Worm (Caenorhabditis elegans) whole organism, late embryonic: ENCODE data around the gene cdc-25.2.

Experiments used
- F13H6.1 ChIP-seq: sonication (generic microtip); optimal IDR thresholded peaks from 2 replicates; lab custom pipeline; 2016; ENCODE audit warnings: missing genetic modification characterization, missing compliant biosample characterization
- K09A11.1 ChIP-seq: sonication (generic microtip); optimal IDR thresholded peaks from 2 replicates; lab custom pipeline; 2017; ENCODE audit warnings: antibody characterized with exemption, mild to moderate bottlenecking, missing genetic modification characterization, missing compliant biosample characterization; ENCODE audit not compliant: insufficient read depth
- ceh-24 ChIP-seq: sonication (generic microtip); optimal IDR thresholded peaks from 2 replicates; lab custom pipeline; 2016; ENCODE audit warnings: mild to moderate bottlenecking, missing genetic modification characterization, missing compliant biosample characterization
- ceh-30 ChIP-seq: fragments of 150-350 bp; optimal IDR thresholded peaks from 2 replicates; lab custom pipeline; 2014; ENCODE audit warnings: missing biosample characterization, missing genetic modification characterization
- dmd-4 ChIP-seq: sonication (generic microtip); optimal IDR thresholded peaks from 2 replicates; lab custom pipeline; 2016; ENCODE audit warnings: borderline replicate concordance, missing genetic modification characterization, missing compliant biosample characterization
- fax-1 ChIP-seq: sonication (generic microtip); optimal IDR thresholded peaks from 2 replicates; lab custom pipeline; 2016; ENCODE audit warnings: missing genotype, missing genetic modification characterization, missing compliant biosample characterization
- pha-4 ChIP-seq: fragments of 150-350 bp; optimal IDR thresholded peaks from 2 replicates; lab custom pipeline; 2018; ENCODE audit warnings: missing biosample characterization, missing genetic modification reagents, missing genetic modification characterization
- pqm-1 ChIP-seq: sonication (generic microtip); optimal IDR thresholded peaks from 2 replicates; lab custom pipeline; 2016; ENCODE audit warnings: missing genetic modification characterization, missing compliant biosample characterization
- tbx-7 ChIP-seq: sonication (generic microtip); optimal IDR thresholded peaks from 2 replicates; lab custom pipeline; 2016; ENCODE audit warnings: missing genotype, missing genetic modification characterization, missing compliant biosample characterization

- no peak for TF ChIP-seq F13H6.1 (tag; lab: Kevin White, UChicago)
- no peak for TF ChIP-seq fax-1 (tag; lab: Kevin White, UChicago)
- no peak for TF ChIP-seq pqm-1
- TF ChIP-seq dmd-4 (tag; lab: Kevin White, UChicago): no peak
- TF ChIP-seq tbx-7 (tag; lab: Kevin White, UChicago): no peak
- TF ChIP-seq ceh-24 (tag; lab: Kevin White, UChicago): no peak
- TF ChIP-seq pha-4 (tag; lab: Kevin White, UChicago): no peak
- TF ChIP-seq K09A11.1 (tag; lab: Kevin White, UChicago): no peak
- no peak for TF ChIP-seq ceh-30 (tag; lab: Kevin White, UChicago)
These were observed 13.9 kb upstream of the cdc-25.2 start, which contains the start of gene srsx-8 for ce11 chrV:1553004-1553403.
